Worm (Caenorhabditis elegans): ENCODE data around the gene lge-1.
A peak's percentile ranks its signal among the peaks of the same experiment; 100 is the strongest.

DNA sequence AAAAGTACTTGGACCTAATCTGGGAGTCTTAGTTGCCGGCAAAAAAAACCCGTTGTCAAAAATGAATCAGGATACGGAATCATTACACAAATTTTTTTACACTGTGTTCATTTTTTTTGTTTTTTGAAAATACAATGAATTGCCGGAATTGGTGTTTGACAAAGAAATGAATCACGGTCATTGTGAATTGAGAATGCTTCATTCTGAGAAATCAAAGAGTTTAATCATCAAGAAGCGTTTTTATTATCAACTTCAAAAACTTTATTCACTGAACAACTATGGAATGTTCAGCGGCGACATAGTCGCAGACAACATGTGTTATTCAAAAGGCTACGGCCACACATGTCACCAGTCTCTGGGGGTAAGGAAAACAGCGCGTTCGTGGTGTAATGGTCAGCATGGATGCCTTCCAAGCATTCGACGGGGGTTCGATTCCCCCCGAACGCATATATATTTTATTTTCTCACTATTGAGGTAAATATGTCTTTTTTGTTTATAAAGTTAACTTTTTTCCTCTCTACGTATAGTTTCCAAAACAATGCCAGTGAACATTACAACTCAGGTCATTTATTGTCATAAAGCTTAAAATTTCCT is 2.8 kb upstream of the lge-1 start, which contains the start of gene nas-10:
- TF ChIP-seq snpc-4 (tag; optimal IDR thresholded peaks at IDR 0.05) (no peak), mep-1 (tag; optimal IDR thresholded peaks at IDR 0.05) (peak; percentile 61), blmp-1 (tag; optimal IDR thresholded peaks at IDR 0.05) (no peak), elt-3 (tag; optimal IDR thresholded peaks at IDR 0.05) (no peak), lin-13 (tag; optimal IDR thresholded peaks at IDR 0.05) (no peak), nhr-76 (tag; optimal IDR thresholded peaks at IDR 0.05) (no peak), pha-4 (tag; optimal IDR thresholded peaks at IDR 0.05) (peak; percentile 65), sptf-1 (tag; optimal IDR thresholded peaks at IDR 0.05) (peak; percentile 95), ces-1 (GFP tag; optimal IDR thresholded peaks at IDR 0.05) (peak; percentile 50), unc-62 (GFP tag; optimal IDR thresholded peaks at IDR 0.05) (no peak), lsy-2 (tag; optimal IDR thresholded peaks at IDR 0.05) (no peak), bed-3 (GFP tag; optimal IDR thresholded peaks at IDR 0.05) (peak; percentile 76), nhr-237 (tag; optimal IDR thresholded peaks at IDR 0.05) (no peak)
